Worm (Caenorhabditis elegans) whole organism, young adult: ENCODE measurements around the gene asps-1.
A peak's percentile ranks its signal among the peaks of the same experiment; 100 is the strongest.

Experiments used
- B0261.1 ChIP-seq: sonication (generic microtip); optimal IDR thresholded peaks from 2 replicates; lab custom pipeline; 2016; ENCODE audit warnings: mild to moderate bottlenecking, missing genetic modification characterization, moderate library complexity, missing compliant biosample characterization
- B0336.3 ChIP-seq: fragments of 200-800 bp; sonication (Bioruptor generic); IDR thresholded peaks from 2 replicates; pipeline ENCODE4 v1.3.6; 2022; ENCODE audit warnings: missing genetic modification characterization, missing compliant biosample characterization
- C06A6.2 ChIP-seq: fragments of 200-800 bp; sonication (Bioruptor generic); conservative IDR thresholded peaks from 2 replicates; pipeline ENCODE4 v1.3.6; 2022; ENCODE audit warnings: missing genetic modification characterization, missing compliant biosample characterization
- C17E4.6 ChIP-seq: fragments of 200-800 bp; sonication (Bioruptor generic); IDR thresholded peaks from 2 replicates; pipeline ENCODE4 v1.3.6; 2022; ENCODE audit warnings: missing genetic modification reagents, missing genetic modification characterization, missing compliant biosample characterization
- D2030.7 ChIP-seq: fragments of 200-800 bp; sonication (Bioruptor generic); IDR thresholded peaks from 2 replicates; pipeline ENCODE4 v1.3.6; 2022; ENCODE audit warnings: missing genetic modification reagents, missing genetic modification characterization, missing compliant biosample characterization
- F10E7.11 ChIP-seq: sonication (generic microtip); optimal IDR thresholded peaks from 2 replicates; lab custom pipeline; 2017; ENCODE audit warnings: mild to moderate bottlenecking, missing genetic modification characterization, moderate library complexity, missing compliant biosample characterization
- F22D6.2 ChIP-seq: sonication (generic microtip); optimal IDR thresholded peaks from 2 replicates; lab custom pipeline; 2016; ENCODE audit warnings: mild to moderate bottlenecking, missing genetic modification characterization, missing compliant biosample characterization
- F39B2.1 ChIP-seq: fragments of 200-800 bp; sonication (Bioruptor generic); IDR thresholded peaks from 2 replicates; pipeline ENCODE4 v1.3.6; 2022; ENCODE audit warnings: missing genetic modification reagents, missing genetic modification characterization, missing compliant biosample characterization
- F49E8.2 ChIP-seq: sonication (generic microtip); optimal IDR thresholded peaks from 3 replicates; lab custom pipeline; 2017; ENCODE audit warnings: missing genetic modification characterization, mild to moderate bottlenecking, missing compliant biosample characterization, antibody characterized with exemption, moderate library complexity; ENCODE audit not compliant: insufficient read depth
- K11D2.4 ChIP-seq: fragments of 200-800 bp; sonication (Bioruptor generic); IDR thresholded peaks from 2 replicates; pipeline ENCODE4 v1.3.6; 2022; ENCODE audit warnings: missing genetic modification reagents, missing genetic modification characterization, missing compliant biosample characterization
- T26A5.8 ChIP-seq: sonication (generic microtip); optimal IDR thresholded peaks from 2 replicates; lab custom pipeline; 2016; ENCODE audit warnings: missing genetic modification characterization, missing compliant biosample characterization
- Y53F4B.3 ChIP-seq: fragments of 200-800 bp; sonication (Bioruptor generic); IDR thresholded peaks from 2 replicates; pipeline ENCODE4 v1.3.6; 2022; ENCODE audit warnings: missing genetic modification reagents, missing genetic modification characterization, missing compliant biosample characterization
- Y79H2A.3 ChIP-seq: fragments of 200-800 bp; sonication (Bioruptor generic); conservative IDR thresholded peaks from 2 replicates; pipeline ENCODE4 v1.3.6; 2022; ENCODE audit warnings: missing genetic modification reagents, missing genetic modification characterization, missing compliant biosample characterization
- ZK185.1 ChIP-seq: sonication (generic microtip); optimal IDR thresholded peaks from 2 replicates; lab custom pipeline; 2016; ENCODE audit warnings: mild to moderate bottlenecking, missing genetic modification characterization, missing compliant biosample characterization; ENCODE audit not compliant: poor library complexity, severe bottlenecking
- aptf-2 ChIP-seq: fragments of 200-800 bp; sonication (Bioruptor generic); conservative IDR thresholded peaks from 2 replicates; pipeline ENCODE4 v1.3.6; 2022; ENCODE audit warnings: missing genetic modification reagents, missing genetic modification characterization, missing compliant biosample characterization
- aptf-3 ChIP-seq: fragments of 200-800 bp; sonication (Bioruptor generic); IDR thresholded peaks from 2 replicates; pipeline ENCODE4 v1.3.6; 2022; ENCODE audit warnings: missing genetic modification characterization, missing compliant biosample characterization
- atf-7 ChIP-seq: sonication (generic microtip); optimal IDR thresholded peaks from 2 replicates; lab custom pipeline; 2017; ENCODE audit warnings: mild to moderate bottlenecking, missing genetic modification characterization, missing compliant biosample characterization
- attf-5 ChIP-seq: fragments of 200-800 bp; sonication (Bioruptor generic); optimal IDR thresholded peaks from 2 replicates; lab custom pipeline; 2018; ENCODE audit warnings: mild to moderate bottlenecking, missing genetic modification characterization, missing compliant biosample characterization
- attf-6 ChIP-seq: fragments of 200-800 bp; sonication (Bioruptor generic); IDR thresholded peaks from 2 replicates; pipeline ENCODE4 v1.3.6; 2022; ENCODE audit warnings: missing genetic modification reagents, missing genetic modification characterization, missing compliant biosample characterization
- ccch-3 ChIP-seq: fragments of 200-800 bp; sonication (Bioruptor generic); optimal IDR thresholded peaks from 2 replicates; lab custom pipeline; 2018; ENCODE audit warnings: mild to moderate bottlenecking, missing genetic modification characterization, missing compliant biosample characterization
- ceh-40 ChIP-seq: fragments of 200-800 bp; sonication (Bioruptor generic); IDR thresholded peaks from 2 replicates; pipeline ENCODE4 v1.3.6; 2022; ENCODE audit warnings: missing genetic modification characterization, missing compliant biosample characterization
- ceh-79 ChIP-seq: sonication (generic microtip); optimal IDR thresholded peaks from 2 replicates; lab custom pipeline; 2017; ENCODE audit warnings: mild to moderate bottlenecking, missing genetic modification characterization, missing compliant biosample characterization
- egl-44 ChIP-seq: fragments of 200-800 bp; sonication (Bioruptor generic); IDR thresholded peaks from 2 replicates; pipeline ENCODE4 v1.3.6; 2022; ENCODE audit warnings: missing genetic modification reagents, missing genetic modification characterization, missing compliant biosample characterization
- fkh-3 ChIP-seq: sonication (generic microtip); optimal IDR thresholded peaks from 2 replicates; lab custom pipeline; 2016; ENCODE audit warnings: mild to moderate bottlenecking, missing genetic modification characterization, missing compliant biosample characterization
- gei-17 ChIP-seq: fragments of 200-800 bp; sonication (Bioruptor generic); optimal IDR thresholded peaks from 2 replicates; lab custom pipeline; 2018; ENCODE audit warnings: mild to moderate bottlenecking, missing genetic modification characterization, missing compliant biosample characterization
- him-1 ChIP-seq: sonication (generic microtip); optimal IDR thresholded peaks from 2 replicates; lab custom pipeline; 2016; ENCODE audit warnings: missing genotype, missing genetic modification reagents, missing genetic modification characterization, missing compliant biosample characterization
- hlh-26 ChIP-seq: fragments of 200-800 bp; sonication (Bioruptor generic); conservative IDR thresholded peaks from 2 replicates; pipeline ENCODE4 v1.3.6; 2022; ENCODE audit warnings: missing genetic modification reagents, missing genetic modification characterization, missing compliant biosample characterization
- hmg-20 ChIP-seq: fragments of 200-800 bp; sonication (Bioruptor generic); IDR thresholded peaks from 2 replicates; pipeline ENCODE4 v1.3.6; 2022; ENCODE audit warnings: missing genetic modification reagents, missing genetic modification characterization, missing compliant biosample characterization
- hrde-1 ChIP-seq: sonication (generic microtip); optimal IDR thresholded peaks from 2 replicates; lab custom pipeline; 2016; ENCODE audit warnings: missing genetic modification characterization, mild to moderate bottlenecking, missing compliant biosample characterization, moderate library complexity, missing genotype, missing genetic modification reagents, borderline replicate concordance
- lag-1 ChIP-seq: fragments of 200-800 bp; sonication (Bioruptor generic); IDR thresholded peaks from 2 replicates; pipeline ENCODE4 v1.3.6; 2022; ENCODE audit warnings: missing genetic modification reagents, missing genetic modification characterization, missing compliant biosample characterization
- lin-26 ChIP-seq: fragments of 200-800 bp; sonication (Bioruptor generic); IDR thresholded peaks from 2 replicates; pipeline ENCODE4 v1.3.6; 2022; ENCODE audit warnings: missing genetic modification reagents, missing genetic modification characterization, missing compliant biosample characterization
- madf-8 ChIP-seq: fragments of 200-800 bp; sonication (Bioruptor generic); conservative IDR thresholded peaks from 2 replicates; pipeline ENCODE4 v1.3.6; 2022; ENCODE audit warnings: missing genetic modification reagents, missing genetic modification characterization, missing compliant biosample characterization
- mel-28 ChIP-seq: sonication (generic microtip); optimal IDR thresholded peaks from 2 replicates; lab custom pipeline; 2016; ENCODE audit warnings: borderline replicate concordance, mild to moderate bottlenecking, missing genetic modification characterization, missing compliant biosample characterization
- nfya-1 ChIP-seq: sonication (generic microtip); optimal IDR thresholded peaks from 2 replicates; lab custom pipeline; 2017; ENCODE audit warnings: antibody characterized with exemption, missing compliant biosample characterization, missing genetic modification characterization, borderline replicate concordance; ENCODE audit not compliant: insufficient read depth
- nhr-120 ChIP-seq: fragments of 200-800 bp; sonication (Bioruptor generic); IDR thresholded peaks from 2 replicates; pipeline ENCODE4 v1.3.6; 2022; ENCODE audit warnings: missing genetic modification characterization, missing compliant biosample characterization
- nhr-90 ChIP-seq: sonication (generic microtip); optimal IDR thresholded peaks from 2 replicates; lab custom pipeline; 2016; ENCODE audit warnings: missing genotype, mild to moderate bottlenecking, missing genetic modification characterization, missing compliant biosample characterization
- rcor-1 ChIP-seq: fragments of 200-800 bp; sonication (Bioruptor generic); IDR thresholded peaks from 2 replicates; pipeline ENCODE4 v1.3.6; 2022; ENCODE audit warnings: missing genetic modification reagents, missing genetic modification characterization, missing compliant biosample characterization
- sdz-38 ChIP-seq: sonication (generic microtip); optimal IDR thresholded peaks from 2 replicates; lab custom pipeline; 2016; ENCODE audit warnings: missing genotype, missing genetic modification characterization, missing compliant biosample characterization
- snpc-1.3 ChIP-seq: sonication (generic microtip); optimal IDR thresholded peaks from 2 replicates; lab custom pipeline; 2017; ENCODE audit warnings: missing genetic modification characterization, mild to moderate bottlenecking, missing compliant biosample characterization, antibody characterized with exemption, moderate library complexity, missing genotype, missing genetic modification reagents; ENCODE audit not compliant: insufficient read depth
- snpc-4 ChIP-seq, 5 experiments: fragments of 150-350 bp in 1 of 5; sonication (generic microtip) in 4 of 5; optimal IDR thresholded peaks; 2 replicates each; lab custom pipeline; 2014 to 2018; ENCODE audit warnings: missing genetic modification characterization in 5 of 5, missing biosample characterization in 3 of 5, antibody characterized with exemption in 2 of 5, mild to moderate bottlenecking in 2 of 5, missing compliant biosample characterization in 2 of 5, missing genotype in 2 of 5, moderate library complexity in 2 of 5, missing genetic modification reagents in 1 of 5
- tbx-9 ChIP-seq: sonication (generic microtip); optimal IDR thresholded peaks from 2 replicates; lab custom pipeline; 2016; ENCODE audit warnings: borderline replicate concordance, missing genetic modification characterization, inconsistent platforms, missing compliant biosample characterization
- unc-130 ChIP-seq: sonication (generic microtip); optimal IDR thresholded peaks from 2 replicates; lab custom pipeline; 2016; ENCODE audit warnings: missing genetic modification reagents, missing genetic modification characterization, missing compliant biosample characterization
- zim-3 ChIP-seq: sonication (generic microtip); optimal IDR thresholded peaks from 2 replicates; lab custom pipeline; 2017; ENCODE audit warnings: mild to moderate bottlenecking, missing genetic modification characterization, moderate library complexity, missing compliant biosample characterization
- ztf-18 ChIP-seq: sonication (generic microtip); optimal IDR thresholded peaks from 2 replicates; lab custom pipeline; 2016; ENCODE audit warnings: missing genotype, mild to moderate bottlenecking, missing genetic modification characterization, missing compliant biosample characterization
- ztf-3 ChIP-seq: fragments of 200-800 bp; sonication (Bioruptor generic); optimal IDR thresholded peaks from 2 replicates; lab custom pipeline; 2018; ENCODE audit warnings: mild to moderate bottlenecking, missing genetic modification characterization, missing compliant biosample characterization

The asps-1 gene

DNA sequence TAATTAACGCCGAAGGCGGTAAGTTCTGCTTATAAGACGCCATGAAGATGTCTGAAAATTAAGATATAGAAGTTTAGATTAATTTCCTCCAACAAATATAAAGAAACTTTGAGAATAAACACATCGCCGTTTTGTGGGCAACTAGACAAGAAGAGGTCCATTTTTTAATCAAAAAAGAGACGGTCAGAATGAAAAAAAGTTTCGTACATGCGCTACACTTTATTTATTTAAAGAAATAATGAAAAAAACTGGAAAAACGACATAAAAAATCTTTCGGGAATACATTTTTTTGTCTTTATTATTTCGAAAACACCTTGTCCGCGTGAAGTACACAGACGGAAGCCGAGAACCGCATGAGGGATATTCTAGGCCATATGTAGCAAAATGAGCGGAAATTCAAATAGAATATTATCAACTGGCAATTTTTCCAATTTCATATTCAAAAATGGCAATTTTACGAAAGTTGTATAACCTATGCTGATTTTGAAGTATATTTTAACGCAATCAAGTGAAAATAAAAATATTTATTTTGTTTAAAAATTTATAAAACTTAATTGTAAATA is 38.7 kb upstream of the asps-1 start, which contains the start of gene sluh-7 (continued):
- TF ChIP-seq snpc-4 (GFP tag; optimal IDR thresholded peaks at IDR 0.05; lab: Kevin White, UChicago) (no peak), snpc-4 (tag; optimal IDR thresholded peaks at IDR 0.05; lab: Kevin White, UChicago) (peak in 3 of 4 experiments; percentile 24 to 61 (median 56)), ceh-40 (GFP tag; lab: Robert Waterston, UW) (no peak), ztf-3 (GFP tag; lab: Kevin White, UChicago) (no peak), unc-130 (GFP tag; lab: Kevin White, UChicago) (peak; percentile 86), nhr-120 (GFP tag; lab: Robert Waterston, UW) (no peak), him-1 (tag; lab: Kevin White, UChicago) (peak; percentile 35), C17E4.6 (GFP tag; lab: Robert Waterston, UW) (no peak), C06A6.2 (GFP tag; lab: Robert Waterston, UW) (no peak), lag-1 (GFP tag; lab: Robert Waterston, UW) (no peak)

ce11 chrV:10352928-10353427 is 35.8 kb upstream of the asps-1 start, which contains the start of gene nol-56:
TSS of gene nol-56 (minus strand) at chrV:10352978.
- TF ChIP-seq F49E8.2 (no peak), F10E7.11 (tag; lab: Kevin White, UChicago) (no peak), sdz-38 (no peak), hlh-26 (GFP tag; lab: Robert Waterston, UW) (no peak), B0261.1 (no peak), ZK185.1 (tag; lab: Kevin White, UChicago) (peak; percentile 79), mel-28 (no peak), snpc-1.3 (peak; percentile 33), K11D2.4 (GFP tag; lab: Robert Waterston, UW) (no peak), ccch-3 (GFP tag; lab: Kevin White, UChicago) (no peak), nhr-120 (GFP tag; lab: Robert Waterston, UW) (no peak), nfya-1 (tag; lab: Kevin White, UChicago) (no peak), hrde-1 (tag; lab: Kevin White, UChicago) (peak; percentile 13), F39B2.1 (GFP tag; lab: Robert Waterston, UW) (no peak), gei-17 (GFP tag; lab: Kevin White, UChicago) (no peak), zim-3 (tag; lab: Kevin White, UChicago) (no peak), T26A5.8 (tag; lab: Kevin White, UChicago) (no peak), D2030.7 (peak; percentile 53), Y53F4B.3 (GFP tag; lab: Robert Waterston, UW) (no peak), egl-44 (GFP tag; lab: Robert Waterston, UW) (no peak), attf-5 (GFP tag; lab: Kevin White, UChicago) (peak; percentile 63), ceh-79 (tag; lab: Kevin White, UChicago) (no peak), aptf-2 (GFP tag; lab: Robert Waterston, UW) (no peak), madf-8 (GFP tag; lab: Robert Waterston, UW) (no peak), attf-6 (no peak), aptf-3 (GFP tag; lab: Robert Waterston, UW) (no peak), nhr-90 (tag; lab: Kevin White, UChicago) (no peak), fkh-3 (no peak), F22D6.2 (no peak), ztf-18 (tag; lab: Kevin White, UChicago) (peak; percentile 64), hmg-20 (0 out of 2 replicates have a peak, but pooled peaks have one; percentile 25), rcor-1 (GFP tag; lab: Robert Waterston, UW) (0 out of 2 replicates have a peak, but pooled peaks have one; percentile 15), tbx-9 (tag; lab: Kevin White, UChicago) (no peak), lin-26 (GFP tag; lab: Robert Waterston, UW) (no peak), Y79H2A.3 (GFP tag; lab: Robert Waterston, UW) (no peak), B0336.3 (GFP tag; lab: Robert Waterston, UW) (no peak), atf-7 (tag; lab: Kevin White, UChicago) (no peak)
